Fruit fly (Drosophila melanogaster): Measurements from ENCODE around the gene CG3815.

CG3815 gene

DNA sequence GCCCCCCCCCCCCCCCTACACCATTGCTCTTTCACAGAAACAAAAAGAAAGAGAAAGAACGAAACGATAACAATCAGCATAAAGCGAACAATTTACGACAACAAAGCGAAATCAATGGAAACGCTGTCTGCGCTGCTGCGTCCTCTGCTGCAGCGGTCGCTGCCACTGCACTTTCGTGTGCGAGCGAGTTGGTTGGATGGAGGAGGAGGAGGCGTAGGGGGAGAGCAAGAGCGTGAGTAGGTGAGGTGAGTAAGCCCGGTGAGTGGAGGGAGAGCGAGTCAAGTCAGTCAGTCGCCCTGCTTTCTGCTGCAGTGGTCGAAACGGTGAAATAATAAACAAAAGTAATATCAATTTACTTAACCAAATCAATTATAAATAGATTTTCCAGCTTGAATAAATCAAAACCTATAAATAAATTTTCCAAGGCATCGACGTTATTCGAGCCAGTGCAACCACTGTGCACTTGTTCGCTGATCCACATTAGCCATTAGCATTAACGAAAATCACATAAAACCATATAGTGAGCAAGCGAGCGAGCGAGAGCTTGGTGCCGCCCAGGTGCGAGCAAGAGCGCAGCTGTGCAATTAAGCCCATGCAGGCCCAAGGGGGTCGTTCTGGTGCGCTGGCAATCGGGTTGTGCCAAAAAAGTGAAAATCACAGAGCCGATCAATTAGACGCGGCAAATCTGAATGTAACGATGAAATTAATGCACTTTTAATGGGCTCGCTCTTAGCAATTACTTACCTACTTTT, 48.8 kb downstream of the CG3815 start (continued):
- TF ChIP-seq acj6 (GFP tag; optimal IDR thresholded peaks at IDR 0.05) (peak; percentile 81), CG10631 (GFP tag; optimal IDR thresholded peaks at IDR 0.05) (peak; percentile 84), spab (GFP tag; optimal IDR thresholded peaks at IDR 0.05) (peak; percentile 51), vri (GFP tag; optimal IDR thresholded peaks at IDR 0.05) (peak; percentile 91), Gug (GFP tag; IDR thresholded peaks at IDR 0.05) (peak; percentile 92), CG1621 (tag; optimal IDR thresholded peaks at IDR 0.05) (peak; percentile 38), CG15336 (GFP tag; IDR thresholded peaks at IDR 0.05) (peak; percentile 97), CG7368 (GFP tag; optimal IDR thresholded peaks at IDR 0.05) (peak; percentile 63), Eip75B (GFP tag; optimal IDR thresholded peaks at IDR 0.05) (peak; percentile 84), Sox14 (GFP tag; optimal IDR thresholded peaks at IDR 0.05) (peak; percentile 91), fd85E (GFP tag; optimal IDR thresholded peaks at IDR 0.05) (peak; percentile 45), Ets96B (tag; optimal IDR thresholded peaks at IDR 0.05) (peak; percentile 56), pdm3 (GFP tag; optimal IDR thresholded peaks at IDR 0.05) (peak; percentile 91), ss (GFP tag; optimal IDR thresholded peaks at IDR 0.05) (peak; percentile 65 to 73), CG6808 (GFP tag; optimal IDR thresholded peaks at IDR 0.05) (peak; percentile 33), Hr39 (GFP tag; optimal IDR thresholded peaks at IDR 0.05) (peak; percentile 92), CG34406 (GFP tag; optimal IDR thresholded peaks at IDR 0.05) (peak; percentile 74), fd59A (GFP tag; optimal IDR thresholded peaks at IDR 0.05) (peak; percentile 34), CG6276 (GFP tag; optimal IDR thresholded peaks at IDR 0.05) (peak; percentile 85), eg (GFP tag; IDR thresholded peaks at IDR 0.05) (peak; percentile 97), OdsH (GFP tag; optimal IDR thresholded peaks at IDR 0.05) (peak; percentile 86), CG10669 (GFP tag; optimal IDR thresholded peaks at IDR 0.05) (peak; percentile 66)

DNA sequence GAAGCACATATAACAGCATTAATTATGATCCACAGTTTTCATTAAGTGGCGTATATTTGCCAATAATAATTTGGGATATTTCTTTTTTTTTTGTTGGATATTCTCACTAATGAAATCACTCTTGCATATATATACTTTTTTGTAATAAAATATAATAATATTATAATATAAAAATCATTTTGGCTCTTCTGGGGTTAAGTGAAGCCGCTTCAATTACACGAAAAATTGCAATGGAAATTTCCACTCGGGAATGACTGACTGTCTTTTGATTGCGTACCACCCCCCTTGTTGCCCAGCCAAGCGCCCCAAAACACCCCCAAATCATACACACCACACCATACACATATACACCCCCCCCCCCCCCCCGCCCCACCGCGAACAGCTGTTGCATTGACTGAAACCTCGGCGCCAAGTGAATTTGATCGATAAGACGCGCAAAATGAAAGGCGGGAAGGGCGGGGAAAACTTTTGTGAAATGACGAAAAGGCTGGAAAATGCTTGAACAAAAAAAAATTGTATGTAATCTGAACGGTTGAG, 49.4 kb downstream of the CG3815 start:
- TF ChIP-seq Blimp-1 (GFP tag; optimal IDR thresholded peaks at IDR 0.05), result no peak
- no peak for TF ChIP-seq CG11902 (GFP tag; optimal IDR thresholded peaks at IDR 0.05)
- TF ChIP-seq vri (GFP tag; optimal IDR thresholded peaks at IDR 0.05), result no peak
- TF ChIP-seq CG34406 (GFP tag; optimal IDR thresholded peaks at IDR 0.05), result peak; percentile 3
- TF ChIP-seq CG15336 (GFP tag; IDR thresholded peaks at IDR 0.05), result peak; percentile 22; the same call in 1 of the 2 replicates

DNA sequence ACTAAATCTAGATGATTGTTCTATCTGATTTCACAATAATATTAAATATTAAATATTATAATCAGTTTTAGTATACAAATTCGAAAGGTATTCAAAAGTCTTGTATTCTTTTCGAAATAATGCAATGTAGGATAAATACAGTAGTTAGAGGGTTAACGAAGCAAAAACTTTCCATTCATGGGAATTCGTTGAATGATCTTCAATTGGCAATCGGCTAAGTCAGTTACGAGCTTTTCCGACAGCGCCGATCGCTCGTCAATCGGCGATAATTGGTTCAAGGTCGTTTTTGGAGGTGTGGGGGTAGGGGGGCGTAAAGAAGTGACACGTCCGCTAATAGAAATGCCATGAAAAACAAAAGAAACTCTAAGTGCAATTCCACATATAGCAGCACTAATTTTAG, 51.0 kb downstream of the CG3815 start:
- TF ChIP-seq CG10631 (GFP tag; optimal IDR thresholded peaks at IDR 0.05), result no peak
- TF ChIP-seq Eip78C (GFP tag), result no peak
- no peak for TF ChIP-seq Gug (GFP tag; IDR thresholded peaks at IDR 0.05)
- TF ChIP-seq fd59A (GFP tag; optimal IDR thresholded peaks at IDR 0.05), result no peak
- no peak for TF ChIP-seq OdsH (GFP tag; optimal IDR thresholded peaks at IDR 0.05)
- TF ChIP-seq CG1621 (tag; optimal IDR thresholded peaks at IDR 0.05), result no peak
- TF ChIP-seq Eip75B (GFP tag; optimal IDR thresholded peaks at IDR 0.05), result no peak
- no peak for TF ChIP-seq CG8119 (GFP tag; IDR thresholded peaks at IDR 0.05)
- no peak for TF ChIP-seq CG15336 (GFP tag; IDR thresholded peaks at IDR 0.05)

DNA sequence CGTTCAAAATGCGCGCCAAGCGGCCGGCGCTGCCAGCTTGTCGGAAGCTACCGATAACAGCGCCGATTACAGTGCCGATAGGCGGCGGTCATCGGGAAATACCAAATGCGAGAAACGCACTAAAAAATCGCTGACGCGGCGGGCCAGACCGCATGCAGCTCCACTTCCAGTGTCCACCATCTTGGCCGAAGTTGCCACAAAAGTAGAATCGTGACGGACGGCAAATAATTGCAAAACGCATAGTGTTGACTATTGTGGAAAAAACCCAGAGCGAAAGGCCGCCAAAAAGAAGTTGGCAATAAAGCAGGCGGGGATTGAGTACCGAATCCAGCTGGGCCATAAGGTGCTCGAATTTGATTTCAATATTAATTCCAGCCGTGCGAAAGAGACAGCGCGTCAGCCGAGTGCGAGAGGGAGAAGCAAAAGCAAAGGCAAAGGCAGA, 51.8 kb downstream of the CG3815 start, which contains the start of gene CG3847:
CG3847 (plus strand) TSS at position 178 of the 442 bp plus-strand sequence.
- peak; percentile 14 for TF ChIP-seq Met (GFP tag; optimal IDR thresholded peaks at IDR 0.05)
- TF ChIP-seq Sox15 (GFP tag; optimal IDR thresholded peaks at IDR 0.05), result no peak
- TF ChIP-seq Hr4 (GFP tag; optimal IDR thresholded peaks at IDR 0.05), result no peak
- TF ChIP-seq CG10631 (GFP tag; optimal IDR thresholded peaks at IDR 0.05), result no peak
- no peak for TF ChIP-seq spab (GFP tag; optimal IDR thresholded peaks at IDR 0.05)
- TF ChIP-seq CG16779 (tag; optimal IDR thresholded peaks at IDR 0.05), result no peak
- no peak for TF ChIP-seq CG4318 (GFP tag; optimal IDR thresholded peaks at IDR 0.05)
- peak; percentile 41 for TF ChIP-seq CG3919 (GFP tag; optimal IDR thresholded peaks at IDR 0.05)
- TF ChIP-seq topi (GFP tag; optimal IDR thresholded peaks at IDR 0.05), result no peak
- TF ChIP-seq CG7368 (GFP tag; optimal IDR thresholded peaks at IDR 0.05), result no peak
- TF ChIP-seq eg (GFP tag; IDR thresholded peaks at IDR 0.05), result no peak
- TF ChIP-seq Hr39 (GFP tag; optimal IDR thresholded peaks at IDR 0.05), result peak; percentile 41
- TF ChIP-seq Blimp-1 (GFP tag; optimal IDR thresholded peaks at IDR 0.05), result no peak
- TF ChIP-seq Ets21C (GFP tag; optimal IDR thresholded peaks at IDR 0.05), result no peak
- TF ChIP-seq OdsH (GFP tag; optimal IDR thresholded peaks at IDR 0.05), result no peak
- TF ChIP-seq Ets96B (tag; optimal IDR thresholded peaks at IDR 0.05), result no peak
- TF ChIP-seq svp (GFP tag), result peak; percentile 76
- peak; percentile 32 for TF ChIP-seq CG6808 (GFP tag; optimal IDR thresholded peaks at IDR 0.05)
- TF ChIP-seq Eip75B (GFP tag; optimal IDR thresholded peaks at IDR 0.05), result no peak
- TF ChIP-seq Sox14 (GFP tag; optimal IDR thresholded peaks at IDR 0.05), result no peak
- peak; percentile 46 for TF ChIP-seq fkh (GFP tag; optimal IDR thresholded peaks at IDR 0.05)
- peak; percentile 13 for TF ChIP-seq vri (GFP tag; optimal IDR thresholded peaks at IDR 0.05)
- peak; percentile 72 for TF ChIP-seq Eip78C (GFP tag)
- TF ChIP-seq CG34406 (GFP tag; optimal IDR thresholded peaks at IDR 0.05), result no peak
- peak; percentile 7 for TF ChIP-seq acj6 (GFP tag; optimal IDR thresholded peaks at IDR 0.05)
- TF ChIP-seq esn (GFP tag; optimal IDR thresholded peaks at IDR 0.05), result peak; percentile 46
- TF ChIP-seq ss (GFP tag; optimal IDR thresholded peaks at IDR 0.05), result peak; percentile 2 to 37
- no peak for TF ChIP-seq CG8119 (GFP tag; IDR thresholded peaks at IDR 0.05)
- TF ChIP-seq CG11762 (GFP tag; optimal IDR thresholded peaks at IDR 0.05; ENCODE audit: insufficient read depth), result no peak
- TF ChIP-seq fd59A (GFP tag; optimal IDR thresholded peaks at IDR 0.05), result no peak
- peak; percentile 12 for TF ChIP-seq CG9139 (GFP tag; optimal IDR thresholded peaks at IDR 0.05)
